Worm (Caenorhabditis elegans) whole organism, young adult: Measurements from ENCODE around the gene Y37E11AL.2.

ENCODE experiments used
- bed-1 ChIP-seq: fragments of 200-800 bp; sonication (Bioruptor generic); IDR thresholded peaks from 2 replicates; pipeline ENCODE4 v1.3.6; 2022; ENCODE audit warnings: missing genetic modification reagents, missing genetic modification characterization, missing compliant biosample characterization
- hrde-1 ChIP-seq: sonication (generic microtip); optimal IDR thresholded peaks from 2 replicates; lab custom pipeline; 2016; ENCODE audit warnings: missing genetic modification characterization, mild to moderate bottlenecking, missing compliant biosample characterization, moderate library complexity, missing genotype, missing genetic modification reagents, borderline replicate concordance
- nhr-90 ChIP-seq: sonication (generic microtip); optimal IDR thresholded peaks from 2 replicates; lab custom pipeline; 2016; ENCODE audit warnings: missing genotype, mild to moderate bottlenecking, missing genetic modification characterization, missing compliant biosample characterization
- sptf-2 ChIP-seq: fragments of 200-800 bp; sonication (Bioruptor generic); optimal IDR thresholded peaks from 2 replicates; lab custom pipeline; 2018; ENCODE audit warnings: mild to moderate bottlenecking, missing genetic modification characterization, missing compliant biosample characterization
- ztf-6 ChIP-seq: fragments of 200-800 bp; sonication (Bioruptor generic); IDR thresholded peaks from 2 replicates; pipeline ENCODE4 v1.3.6; 2022; ENCODE audit warnings: missing genetic modification reagents, missing genetic modification characterization, missing compliant biosample characterization

- no peak for TF ChIP-seq nhr-90
- no peak for TF ChIP-seq bed-1
- no peak for TF ChIP-seq hrde-1 (tag; lab: Kevin White, UChicago)
- TF ChIP-seq sptf-2 (GFP tag; lab: Kevin White, UChicago) = no peak
- TF ChIP-seq ztf-6 (GFP tag; lab: Robert Waterston, UW) = no peak
Observed at ce11 chrIV:3741874-3742273, 43.6 kb downstream of the Y37E11AL.2 start.
